Worm (Caenorhabditis elegans) whole organism, L3 larva: ENCODE measurements around the gene piit-1.

Experiments used
- R02D3.7 ChIP-seq: fragments of 150-350 bp; optimal IDR thresholded peaks from 2 replicates; lab custom pipeline; 2014; ENCODE audit warnings: missing biosample characterization, missing genetic modification characterization
- ZK546.5 ChIP-seq: sonication (generic microtip); optimal IDR thresholded peaks from 2 replicates; lab custom pipeline; 2017; ENCODE audit warnings: missing biosample characterization, missing genetic modification characterization
- ama-1 ChIP-seq: fragments of 150-350 bp; optimal IDR thresholded peaks from 2 replicates; lab custom pipeline; 2018
- ceh-16 ChIP-seq: sonication (generic microtip); optimal IDR thresholded peaks from 2 replicates; lab custom pipeline; 2017; ENCODE audit warnings: missing biosample characterization, missing genetic modification characterization
- ceh-28 ChIP-seq: fragments of 150-350 bp; optimal IDR thresholded peaks from 2 replicates; lab custom pipeline; 2014; ENCODE audit warnings: missing biosample characterization, missing genetic modification reagents, missing genetic modification characterization
- ceh-82 ChIP-seq: fragments of 150-350 bp; optimal IDR thresholded peaks from 2 replicates; lab custom pipeline; 2014; ENCODE audit warnings: missing biosample characterization, missing genetic modification characterization
- daf-12 ChIP-seq: fragments of 150-350 bp; optimal IDR thresholded peaks from 2 replicates; lab custom pipeline; 2014; ENCODE audit warnings: missing biosample characterization, missing genetic modification reagents, missing genetic modification characterization
- egl-27 ChIP-seq: sonication (generic microtip); optimal IDR thresholded peaks from 4 replicates; lab custom pipeline; 2017; ENCODE audit warnings: missing biosample characterization, missing genetic modification reagents, missing genetic modification characterization
- egl-5 ChIP-seq: fragments of 150-350 bp; optimal IDR thresholded peaks from 2 replicates; lab custom pipeline; 2017; ENCODE audit warnings: missing biosample characterization, missing genetic modification reagents, missing genetic modification characterization, inconsistent platforms
- elt-1 ChIP-seq: fragments of 150-350 bp; optimal IDR thresholded peaks from 2 replicates; lab custom pipeline; 2014; ENCODE audit warnings: missing biosample characterization, missing genetic modification characterization
- elt-2 ChIP-seq: sonication (generic microtip); optimal IDR thresholded peaks from 2 replicates; lab custom pipeline; 2016; ENCODE audit warnings: missing genetic modification reagents, mild to moderate bottlenecking, missing genetic modification characterization, missing compliant biosample characterization
- elt-3 ChIP-seq, 3 experiments: fragments of 150-350 bp in 1 of 3; sonication (generic microtip) in 2 of 3; optimal IDR thresholded peaks; 2 replicates in 2 of 3; 4 replicates in 1 of 3; lab custom pipeline; 2014 to 2017; ENCODE audit warnings: missing biosample characterization in 3 of 3, missing genetic modification characterization in 3 of 3
- eor-1 ChIP-seq, 2 experiments: fragments of 150-350 bp; optimal IDR thresholded peaks; 2 replicates each; lab custom pipeline; 2014 to 2018; ENCODE audit warnings: missing biosample characterization in 2 of 2, missing genetic modification characterization in 2 of 2
- fos-1 ChIP-seq: fragments of 150-350 bp; optimal IDR thresholded peaks from 2 replicates; lab custom pipeline; 2014; ENCODE audit warnings: missing biosample characterization, missing genetic modification characterization
- jun-1 ChIP-seq: fragments of 150-350 bp; optimal IDR thresholded peaks from 2 replicates; lab custom pipeline; 2014; ENCODE audit warnings: missing biosample characterization, missing genetic modification reagents, missing genetic modification characterization
- lin-15B ChIP-seq: fragments of 150-350 bp; optimal IDR thresholded peaks from 2 replicates; lab custom pipeline; 2014; ENCODE audit warnings: missing biosample characterization, missing genetic modification characterization
- lin-39 ChIP-seq: fragments of 150-350 bp; optimal IDR thresholded peaks from 2 replicates; lab custom pipeline; 2018; ENCODE audit warnings: missing biosample characterization, missing genetic modification reagents, missing genetic modification characterization
- mdl-1 ChIP-seq: fragments of 150-350 bp; optimal IDR thresholded peaks from 2 replicates; lab custom pipeline; 2014; ENCODE audit warnings: missing biosample characterization, missing genetic modification characterization
- nfya-1 ChIP-seq: sonication (generic microtip); optimal IDR thresholded peaks from 2 replicates; lab custom pipeline; 2017; ENCODE audit warnings: missing genetic modification characterization, mild to moderate bottlenecking, missing compliant biosample characterization, antibody characterized with exemption, moderate library complexity; ENCODE audit not compliant: insufficient read depth
- nhr-11 ChIP-seq: fragments of 150-350 bp; optimal IDR thresholded peaks from 2 replicates; lab custom pipeline; 2014; ENCODE audit warnings: missing biosample characterization, missing genetic modification characterization
- nhr-23 ChIP-seq: fragments of 150-350 bp; optimal IDR thresholded peaks from 2 replicates; lab custom pipeline; 2014; ENCODE audit warnings: missing biosample characterization, missing genetic modification reagents, missing genetic modification characterization
- nhr-237 ChIP-seq: fragments of 150-350 bp; optimal IDR thresholded peaks from 2 replicates; lab custom pipeline; 2014; ENCODE audit warnings: missing biosample characterization, missing genetic modification characterization
- nhr-25 ChIP-seq: sonication (generic microtip); optimal IDR thresholded peaks from 2 replicates; lab custom pipeline; 2017; ENCODE audit warnings: missing biosample characterization, missing genetic modification characterization
- nhr-28 ChIP-seq: fragments of 150-350 bp; optimal IDR thresholded peaks from 2 replicates; lab custom pipeline; 2014; ENCODE audit warnings: missing biosample characterization, missing genetic modification characterization
- nhr-43 ChIP-seq: sonication (generic microtip); optimal IDR thresholded peaks from 2 replicates; lab custom pipeline; 2016; ENCODE audit warnings: mild to moderate bottlenecking, missing genetic modification characterization, missing compliant biosample characterization; ENCODE audit not compliant: poor library complexity, severe bottlenecking
- nhr-76 ChIP-seq: fragments of 150-350 bp; sonication (generic microtip); optimal IDR thresholded peaks from 5 replicates; lab custom pipeline; 2014; ENCODE audit warnings: missing biosample characterization, missing genetic modification characterization
- nhr-77 ChIP-seq: fragments of 150-350 bp; optimal IDR thresholded peaks from 2 replicates; lab custom pipeline; 2014; ENCODE audit warnings: missing biosample characterization, missing genetic modification characterization
- pha-4 ChIP-seq: fragments of 150-350 bp; optimal IDR thresholded peaks from 2 replicates; lab custom pipeline; 2014; ENCODE audit warnings: missing biosample characterization, missing genetic modification reagents, missing genetic modification characterization
- pqm-1 ChIP-seq: fragments of 150-350 bp; optimal IDR thresholded peaks from 2 replicates; lab custom pipeline; 2017; ENCODE audit warnings: missing biosample characterization, missing genetic modification characterization, inconsistent platforms
- skn-1 ChIP-seq: fragments of 150-350 bp; optimal IDR thresholded peaks from 2 replicates; lab custom pipeline; 2014; ENCODE audit warnings: missing biosample characterization, missing genetic modification characterization
- snpc-4 ChIP-seq: fragments of 150-350 bp; optimal IDR thresholded peaks from 2 replicates; lab custom pipeline; 2014; ENCODE audit warnings: missing biosample characterization, missing genetic modification characterization
- tbx-2 ChIP-seq: sonication (generic microtip); optimal IDR thresholded peaks from 2 replicates; lab custom pipeline; 2016; ENCODE audit warnings: mild to moderate bottlenecking, missing genetic modification characterization, missing compliant biosample characterization
- unc-62 ChIP-seq: fragments of 150-350 bp; sonication (generic microtip); optimal IDR thresholded peaks from 4 replicates; lab custom pipeline; 2014; ENCODE audit warnings: missing biosample characterization, missing genetic modification reagents, missing genetic modification characterization
- zag-1 ChIP-seq: fragments of 150-350 bp; optimal IDR thresholded peaks from 2 replicates; lab custom pipeline; 2014; ENCODE audit warnings: missing biosample characterization, missing genetic modification characterization
- ztf-11 ChIP-seq: fragments of 150-350 bp; optimal IDR thresholded peaks from 2 replicates; lab custom pipeline; 2014; ENCODE audit warnings: missing biosample characterization, missing genetic modification characterization

piit-1 gene

ce11 chrV:11620081-11620480 lies 10.1 kb upstream of the piit-1 start:
- TF ChIP-seq elt-1 (tag; lab: Kevin White, UChicago) (peak; percentile 14), lin-15B (tag; lab: Kevin White, UChicago) (no peak), egl-5 (peak; percentile 65), lin-39 (tag; lab: Kevin White, UChicago) (no peak), nhr-76 (tag; lab: Kevin White, UChicago) (no peak)

DNA sequence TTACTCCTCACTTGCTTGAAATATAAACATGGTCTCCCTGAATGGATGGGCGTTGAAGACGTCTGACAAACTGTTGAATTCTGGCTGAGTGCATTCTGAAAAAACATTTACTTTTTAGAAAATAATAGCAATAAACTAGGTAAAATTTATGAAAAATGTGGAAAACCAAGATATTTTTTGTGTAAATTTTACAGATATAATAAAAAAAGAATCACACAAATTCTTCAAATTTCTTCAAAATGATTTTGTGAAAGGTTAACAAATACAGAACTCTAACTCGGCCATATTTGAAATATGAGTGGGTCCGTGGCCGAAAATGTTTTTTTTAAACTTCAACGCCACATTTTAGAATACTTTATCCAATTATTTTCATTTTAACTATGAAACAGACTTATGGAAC lies 8.2 kb upstream of the piit-1 start, which contains the start of gene glb-15:
Gene glb-15 (minus strand): TSS at position 101 of the 400 bp plus-strand sequence.
- no peak for TF ChIP-seq nhr-237 (tag; lab: Kevin White, UChicago)
- TF ChIP-seq nhr-25 (tag; lab: Kevin White, UChicago): no peak
- no peak for TF ChIP-seq tbx-2 (tag; lab: Kevin White, UChicago)
- TF ChIP-seq unc-62 (GFP tag; lab: Kevin White, UChicago): no peak
- TF ChIP-seq nfya-1 (tag; lab: Kevin White, UChicago): no peak
- TF ChIP-seq nhr-77: no peak
- no peak for TF ChIP-seq daf-12 (tag; lab: Kevin White, UChicago)
- TF ChIP-seq eor-1 (tag; optimal IDR thresholded peaks at IDR 0.05; lab: Kevin White, UChicago): no peak
- TF ChIP-seq pha-4 (tag; lab: Kevin White, UChicago): no peak
- TF ChIP-seq ztf-11 (tag; lab: Kevin White, UChicago): no peak
- TF ChIP-seq elt-1 (tag; lab: Kevin White, UChicago): no peak
- TF ChIP-seq ceh-28 (tag; lab: Kevin White, UChicago): no peak
- TF ChIP-seq ceh-82: no peak
- TF ChIP-seq egl-5: no peak
- no peak for TF ChIP-seq fos-1 (tag; lab: Kevin White, UChicago)
- TF ChIP-seq R02D3.7: no peak
- no peak for TF ChIP-seq ZK546.5 (tag; lab: Kevin White, UChicago)
- TF ChIP-seq elt-3 (tag; optimal IDR thresholded peaks at IDR 0.05; lab: Kevin White, UChicago): no peak
- no peak for TF ChIP-seq egl-27
- TF ChIP-seq ama-1: no peak

DNA sequence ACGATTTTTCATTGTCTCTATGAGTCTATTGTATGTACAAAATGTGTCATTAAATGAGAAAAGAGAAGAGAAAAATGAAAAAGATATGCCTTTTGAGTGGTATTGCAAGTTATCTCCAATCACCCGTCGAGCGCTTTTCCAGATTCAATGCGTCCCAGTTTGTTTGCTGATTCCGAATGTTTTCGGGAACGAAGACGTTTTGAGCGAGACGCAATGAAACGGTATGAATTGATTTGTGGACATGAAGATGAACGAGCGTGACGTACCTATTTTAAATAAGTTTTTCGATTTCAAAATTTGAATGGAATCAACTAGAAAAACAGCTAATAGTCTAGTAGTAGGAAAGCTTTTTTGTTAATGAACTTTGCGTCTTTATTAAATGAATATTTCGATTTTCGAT lies 6.9 kb upstream of the piit-1 start:
- TF ChIP-seq nhr-25 (tag; lab: Kevin White, UChicago): peak; percentile 84
- peak in 1 of 3 experiments; percentile 48 for TF ChIP-seq elt-3 (tag; optimal IDR thresholded peaks at IDR 0.05; lab: Kevin White, UChicago)
- TF ChIP-seq ama-1: peak; percentile 87
- TF ChIP-seq nhr-43 (tag; lab: Kevin White, UChicago): peak; percentile 30
- TF ChIP-seq ztf-11 (tag; lab: Kevin White, UChicago): no peak
- peak; percentile 30 for TF ChIP-seq nfya-1 (tag; lab: Kevin White, UChicago)
- TF ChIP-seq skn-1 (tag; lab: Kevin White, UChicago): no peak

DNA sequence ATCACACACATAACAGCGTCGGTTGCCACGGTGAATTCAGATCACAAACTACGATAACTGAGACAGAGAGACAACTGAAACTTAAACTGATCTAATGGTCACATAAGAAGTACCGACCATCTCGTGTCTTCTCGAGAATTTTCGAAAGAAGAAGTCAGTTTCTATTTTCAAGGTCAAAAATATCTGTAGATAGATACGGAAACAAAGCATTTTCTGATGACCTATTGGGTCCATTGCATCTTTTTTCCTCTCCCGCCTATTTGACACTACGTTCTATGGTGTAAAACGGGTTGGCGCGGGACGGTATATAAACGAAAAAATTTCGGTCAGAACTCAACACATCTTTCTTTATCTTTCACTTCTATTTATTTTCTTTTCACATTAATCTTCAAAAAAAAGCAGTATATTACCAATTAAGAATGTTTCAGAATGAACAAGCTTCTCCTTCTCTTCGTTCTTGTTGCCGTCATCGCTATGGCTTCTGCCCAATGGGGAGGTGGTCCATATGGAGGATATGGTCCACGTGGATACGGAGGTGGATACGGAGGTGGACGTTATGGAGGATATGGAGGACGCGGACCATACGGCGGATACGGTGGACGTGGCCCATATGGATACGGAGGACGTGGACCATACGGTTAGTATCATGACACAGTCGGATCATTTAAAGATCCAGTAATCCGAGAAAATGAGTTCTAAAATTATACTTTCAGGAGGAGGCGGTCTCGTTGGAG lies 6.2 kb upstream of the piit-1 start, which contains the start of gene nlp-24:
Gene nlp-24 (plus strand): TSS at position 429 of the 734 bp plus-strand sequence.
- peak; percentile 23 for TF ChIP-seq nfya-1 (tag; lab: Kevin White, UChicago)
- TF ChIP-seq elt-1 (tag; lab: Kevin White, UChicago): peak; percentile 91
- TF ChIP-seq unc-62 (GFP tag; lab: Kevin White, UChicago): no peak
- TF ChIP-seq nhr-23 (tag; lab: Kevin White, UChicago): peak; percentile 70
- TF ChIP-seq ama-1: peak; percentile 86
- peak; percentile 71 for TF ChIP-seq nhr-25 (tag; lab: Kevin White, UChicago)
- TF ChIP-seq ZK546.5 (tag; lab: Kevin White, UChicago): no peak
- TF ChIP-seq nhr-43 (tag; lab: Kevin White, UChicago): peak; percentile 61
- TF ChIP-seq lin-15B (tag; lab: Kevin White, UChicago): no peak
- no peak for TF ChIP-seq lin-39 (tag; lab: Kevin White, UChicago)
- TF ChIP-seq mdl-1 (tag; lab: Kevin White, UChicago): no peak

- peak; percentile 28 for TF ChIP-seq ceh-28 (tag; lab: Kevin White, UChicago)
- TF ChIP-seq elt-2 (tag; lab: Kevin White, UChicago): peak; percentile 65
- TF ChIP-seq daf-12 (tag; lab: Kevin White, UChicago): no peak
- TF ChIP-seq ztf-11 (tag; lab: Kevin White, UChicago): no peak
- no peak for TF ChIP-seq tbx-2 (tag; lab: Kevin White, UChicago)
- no peak for TF ChIP-seq nhr-76 (tag; lab: Kevin White, UChicago)
- TF ChIP-seq snpc-4 (tag; lab: Kevin White, UChicago): no peak
- TF ChIP-seq egl-27: no peak
- TF ChIP-seq ceh-16 (tag; lab: Kevin White, UChicago): no peak
- TF ChIP-seq nfya-1 (tag; lab: Kevin White, UChicago): no peak
- TF ChIP-seq ceh-82: no peak
- TF ChIP-seq zag-1 (tag; lab: Kevin White, UChicago): no peak
- TF ChIP-seq nhr-23 (tag; lab: Kevin White, UChicago): peak; percentile 80
- peak; percentile 30 for TF ChIP-seq R02D3.7
- no peak for TF ChIP-seq nhr-11
- no peak for TF ChIP-seq nhr-28 (tag; lab: Kevin White, UChicago)
- TF ChIP-seq elt-3 (tag; optimal IDR thresholded peaks at IDR 0.05; lab: Kevin White, UChicago): peak in 2 of 3 experiments; percentile 90 to 97
- no peak for TF ChIP-seq mdl-1 (tag; lab: Kevin White, UChicago)
- TF ChIP-seq skn-1 (tag; lab: Kevin White, UChicago): no peak
- peak; percentile 93 for TF ChIP-seq nhr-25 (tag; lab: Kevin White, UChicago)
- peak; percentile 36 for TF ChIP-seq pqm-1 (tag; lab: Kevin White, UChicago)
- TF ChIP-seq lin-39 (tag; lab: Kevin White, UChicago): no peak
- no peak for TF ChIP-seq jun-1 (tag; lab: Kevin White, UChicago)
- peak; percentile 32 for TF ChIP-seq nhr-43 (tag; lab: Kevin White, UChicago)
- peak; percentile 97 for TF ChIP-seq elt-1 (tag; lab: Kevin White, UChicago)
- TF ChIP-seq nhr-77: no peak
- TF ChIP-seq, all 47 proteins: peak for 9
Measured at ce11 chrV:11614805-11615497, 5.0 kb upstream of the piit-1 start.
